Fruit fly (Drosophila melanogaster): ENCODE results near the gene emei.
A peak's percentile ranks its signal among the peaks of the same experiment; 100 is the strongest.

Gene emei

dm6 chr3L:11071057-11071456 lies 38.4 kb upstream of the emei start (continued):
- TF ChIP-seq CG18262 (tag; optimal IDR thresholded peaks at IDR 0.05) (no peak), Six4 (GFP tag; optimal IDR thresholded peaks at IDR 0.05) (no peak), C15 (GFP tag; IDR thresholded peaks at IDR 0.05) (no peak), CG2120 (GFP tag; optimal IDR thresholded peaks at IDR 0.05) (no peak), CG2116 (GFP tag; optimal IDR thresholded peaks at IDR 0.05) (no peak), CG15601 (tag; optimal IDR thresholded peaks at IDR 0.05) (no peak), Eip74EF (GFP tag; optimal IDR thresholded peaks at IDR 0.05) (no peak), Lhr (GFP tag; optimal IDR thresholded peaks at IDR 0.05) (no peak), Mrtf (GFP tag; IDR thresholded peaks at IDR 0.05) (no peak), Sox100B (GFP tag; optimal IDR thresholded peaks at IDR 0.05) (no peak), CG13424 (tag; optimal IDR thresholded peaks at IDR 0.05) (no peak), CG11696 (GFP tag; IDR thresholded peaks at IDR 0.05) (peak; percentile 83), CG7372 (GFP tag; IDR thresholded peaks at IDR 0.05) (no peak), dmrt11E (tag; optimal IDR thresholded peaks at IDR 0.05) (no peak), CG17829 (tag; optimal IDR thresholded peaks at IDR 0.05) (no peak)

dm6 chr3L:11074043-11074853 lies 35.2 kb upstream of the emei start, which contains the start of the genes Pfdn2 and Noc1:
Pfdn2 (minus strand) TSS chr3L:11074388.
Noc1 (plus strand) TSS chr3L:11074769.
- TF ChIP-seq psq (GFP tag; optimal IDR thresholded peaks at IDR 0.05) (no peak), CG12299 (tag; optimal IDR thresholded peaks at IDR 0.05) (peak; percentile 25), Sry-β (GFP tag; optimal IDR thresholded peaks at IDR 0.05) (no peak), danr (GFP tag; IDR thresholded peaks at IDR 0.05) (0 out of 2 replicates have a peak, but pooled peaks have one; percentile 9), CG13775 (GFP tag; optimal IDR thresholded peaks at IDR 0.05) (peak; percentile 64), gt (GFP tag; IDR thresholded peaks at IDR 0.05) (no peak), bcd (GFP tag; optimal IDR thresholded peaks at IDR 0.05) (no peak), Blimp-1 (GFP tag; optimal IDR thresholded peaks at IDR 0.05) (no peak), CrebB (tag; optimal IDR thresholded peaks at IDR 0.05) (no peak), CG15269 (tag; optimal IDR thresholded peaks at IDR 0.05) (no peak), repo (GFP tag; optimal IDR thresholded peaks at IDR 0.05) (no peak), CG10654 (GFP tag; optimal IDR thresholded peaks at IDR 0.05) (peak; percentile 33), klu (GFP tag; IDR thresholded peaks at IDR 0.05) (no peak), CG18262 (tag; optimal IDR thresholded peaks at IDR 0.05) (peak; percentile 66), CG6854 (GFP tag; optimal IDR thresholded peaks at IDR 0.05) (no peak), row (GFP tag; IDR thresholded peaks at IDR 0.05) (peak; percentile 87), CG4404 (GFP tag; IDR thresholded peaks at IDR 0.05) (0 out of 2 replicates have a peak, but pooled peaks have one; percentile 29), PHDP (tag; optimal IDR thresholded peaks at IDR 0.05) (no peak), CG30403 (GFP tag; optimal IDR thresholded peaks at IDR 0.05) (peak; percentile 73), CG12744 (GFP tag; optimal IDR thresholded peaks at IDR 0.05) (no peak), HmgZ (tag; optimal IDR thresholded peaks at IDR 0.05) (peak; percentile 36), sug (tag; optimal IDR thresholded peaks at IDR 0.05) (peak; percentile 58), Ptx1 (GFP tag; IDR thresholded peaks at IDR 0.05) (peak; percentile 57; the same call in 1 of the 2 replicates), CG7556 (GFP tag; optimal IDR thresholded peaks at IDR 0.05) (no peak), z (GFP tag; IDR thresholded peaks at IDR 0.05) (no peak), Atf-2 (GFP tag; optimal IDR thresholded peaks at IDR 0.05) (no peak), CG11723 (GFP tag; optimal IDR thresholded peaks at IDR 0.05) (no peak), Dad (GFP tag; optimal IDR thresholded peaks at IDR 0.05) (no peak), CG7372 (GFP tag; IDR thresholded peaks at IDR 0.05) (no peak), Myb (GFP tag; optimal IDR thresholded peaks at IDR 0.05) (no peak), eyg (GFP tag; optimal IDR thresholded peaks at IDR 0.05) (no peak), CG2120 (GFP tag; optimal IDR thresholded peaks at IDR 0.05) (peak; percentile 70), Usf (GFP tag; optimal IDR thresholded peaks at IDR 0.05) (no peak), vvl (GFP tag; IDR thresholded peaks at IDR 0.05) (peak; percentile 26; the same call in 1 of the 2 replicates), gsb-n (tag; optimal IDR thresholded peaks at IDR 0.05) (no peak), CG10366 (GFP tag; IDR thresholded peaks at IDR 0.05) (peak; percentile 50; the same call in 1 of the 2 replicates), tgo (GFP tag; IDR thresholded peaks at IDR 0.05) (peak; percentile 41; the same call in 2 of the 3 replicates)
